Fruit fly (Drosophila melanogaster) whole organism, embryonic: Measurements from ENCODE around the gene CG4017.

Source experiments
- ATbp ChIP-seq: fragments of 200-800 bp; sonication (Bioruptor generic); optimal IDR thresholded peaks from 2 replicates; lab custom pipeline; 2017; ENCODE audit warnings: missing biosample characterization, mild to moderate bottlenecking, missing genetic modification characterization, missing genetic modification reagents
- Antp ChIP-seq: fragments of 200-800 bp; sonication (Bioruptor generic); optimal IDR thresholded peaks from 3 replicates; lab custom pipeline; 2016; ENCODE audit warnings: missing biosample characterization, missing genetic modification characterization
- CG1024 ChIP-seq: fragments of 200-800 bp; sonication (Bioruptor generic); IDR thresholded peaks from 2 replicates; pipeline ENCODE4 v1.3.6; 2022; ENCODE audit warnings: missing biosample characterization, missing genetic modification characterization
- CG11723 ChIP-seq: fragments of 200-800 bp; sonication (Bioruptor generic); optimal IDR thresholded peaks from 2 replicates; lab custom pipeline; 2017; ENCODE audit warnings: missing biosample characterization, mild to moderate bottlenecking, missing genetic modification characterization
- CG12155 ChIP-seq: fragments of 200-800 bp; sonication (Bioruptor generic); optimal IDR thresholded peaks from 3 replicates; lab custom pipeline; 2016; ENCODE audit warnings: missing biosample characterization, missing genetic modification characterization
- CG13424 ChIP-seq: fragments of 200-800 bp; sonication (Bioruptor generic); optimal IDR thresholded peaks from 2 replicates; lab custom pipeline; 2019; ENCODE audit warnings: missing biosample characterization, mild to moderate bottlenecking, missing genetic modification characterization, moderate library complexity
- CG15601 ChIP-seq: fragments of 200-800 bp; sonication (Bioruptor generic); optimal IDR thresholded peaks from 3 replicates; lab custom pipeline; 2019; ENCODE audit warnings: missing biosample characterization, mild to moderate bottlenecking, missing genetic modification characterization, moderate library complexity
- CG16813 ChIP-seq: fragments of 200-800 bp; sonication (Bioruptor generic); IDR thresholded peaks from 3 replicates; pipeline ENCODE4 v1.3.6; 2022; ENCODE audit warnings: missing biosample characterization, missing genetic modification characterization; ENCODE audit not compliant: partially characterized antibody
- CG17385 ChIP-seq: fragments of 200-800 bp; sonication (Bioruptor generic); optimal IDR thresholded peaks from 3 replicates; lab custom pipeline; 2018; ENCODE audit warnings: missing biosample characterization, mild to moderate bottlenecking, missing genetic modification characterization
- CG17612 ChIP-seq: fragments of 200-800 bp; sonication (Bioruptor generic); IDR thresholded peaks from 2 replicates; pipeline ENCODE4 v1.3.6; 2022; ENCODE audit warnings: missing biosample characterization, missing genetic modification characterization
- CG18599 ChIP-seq: fragments of 200-800 bp; sonication (Bioruptor generic); optimal IDR thresholded peaks from 3 replicates; lab custom pipeline; 2017; ENCODE audit warnings: missing biosample characterization, missing genetic modification characterization, mild to moderate bottlenecking, moderate library complexity, missing genetic modification reagents
- CG30020 ChIP-seq: fragments of 200-800 bp; optimal IDR thresholded peaks from 2 replicates; lab custom pipeline; 2019; ENCODE audit warnings: missing biosample characterization, mild to moderate bottlenecking, missing genetic modification characterization, moderate library complexity
- CG30431 ChIP-seq: fragments of 200-800 bp; sonication (Bioruptor generic); optimal IDR thresholded peaks from 2 replicates; lab custom pipeline; 2017; ENCODE audit warnings: missing biosample characterization, missing genetic modification characterization
- CG33213 ChIP-seq: fragments of 200-800 bp; sonication (Bioruptor generic); optimal IDR thresholded peaks from 3 replicates; lab custom pipeline; 2016; ENCODE audit warnings: missing biosample characterization, missing genetic modification characterization
- CG34376 ChIP-seq: fragments of 200-800 bp; sonication (Bioruptor generic); optimal IDR thresholded peaks from 2 replicates; lab custom pipeline; 2018; ENCODE audit warnings: missing biosample characterization, mild to moderate bottlenecking, missing genetic modification characterization
- CG3838 ChIP-seq: fragments of 200-800 bp; sonication (Bioruptor generic); optimal IDR thresholded peaks from 3 replicates; lab custom pipeline; 2016; ENCODE audit warnings: missing biosample characterization, missing genetic modification characterization
- CG3847 ChIP-seq: fragments of 200-800 bp; sonication (Bioruptor generic); IDR thresholded peaks from 2 replicates; pipeline ENCODE4 v1.3.6; 2022; ENCODE audit warnings: missing biosample characterization, missing genetic modification characterization
- CG4360 ChIP-seq: fragments of 200-800 bp; sonication (Bioruptor generic); IDR thresholded peaks from 2 replicates; pipeline ENCODE4 v1.3.6; 2022; ENCODE audit warnings: missing biosample characterization, missing genetic modification characterization
- CG7372 ChIP-seq: fragments of 200-800 bp; sonication (Bioruptor generic); IDR thresholded peaks from 2 replicates; pipeline ENCODE4 v1.3.6; 2022; ENCODE audit warnings: missing biosample characterization, missing genetic modification characterization
- CG7745 ChIP-seq: fragments of 200-800 bp; sonication (Bioruptor generic); optimal IDR thresholded peaks from 2 replicates; lab custom pipeline; 2018; ENCODE audit warnings: missing biosample characterization, mild to moderate bottlenecking, missing genetic modification characterization, moderate library complexity
- CG7987 ChIP-seq: fragments of 200-800 bp; sonication (Bioruptor generic); optimal IDR thresholded peaks from 2 replicates; lab custom pipeline; 2018; ENCODE audit warnings: missing biosample characterization, mild to moderate bottlenecking, missing genetic modification characterization, moderate library complexity
- CG8478 ChIP-seq: fragments of >200 bp; optimal IDR thresholded peaks from 2 replicates; lab custom pipeline; 2018
- CG9215 ChIP-seq: fragments of 200-800 bp; sonication (Bioruptor generic); IDR thresholded peaks from 2 replicates; pipeline ENCODE4 v1.3.6; 2022; ENCODE audit warnings: missing biosample characterization, missing genetic modification characterization
- Ets97D ChIP-seq: fragments of 200-800 bp; sonication (Bioruptor generic); optimal IDR thresholded peaks from 3 replicates; lab custom pipeline; 2016; ENCODE audit warnings: missing biosample characterization, missing genetic modification characterization
- Gsc ChIP-seq: fragments of 200-800 bp; sonication (Bioruptor generic); IDR thresholded peaks from 2 replicates; pipeline ENCODE4 v1.3.6; 2022; ENCODE audit warnings: missing biosample characterization, missing genetic modification characterization
- HHEX ChIP-seq: fragments of 200-800 bp; sonication (Bioruptor generic); optimal IDR thresholded peaks from 3 replicates; lab custom pipeline; 2017; ENCODE audit warnings: missing biosample characterization, mild to moderate bottlenecking, missing genetic modification characterization, missing genetic modification reagents
- HLHmδ ChIP-seq: fragments of 200-800 bp; sonication (Bioruptor generic); optimal IDR thresholded peaks from 2 replicates; lab custom pipeline; 2018; ENCODE audit warnings: missing biosample characterization, mild to moderate bottlenecking, missing genetic modification characterization, moderate library complexity
- Hand ChIP-seq: fragments of 200-800 bp; sonication (Bioruptor generic); optimal IDR thresholded peaks from 2 replicates; lab custom pipeline; 2017; ENCODE audit warnings: mild to moderate bottlenecking, missing biosample characterization, missing genetic modification reagents, missing genetic modification characterization
- Hmr ChIP-seq: fragments of 200-800 bp; sonication (Bioruptor generic); optimal IDR thresholded peaks from 3 replicates; lab custom pipeline; 2017; ENCODE audit warnings: mild to moderate bottlenecking, missing biosample characterization, missing genetic modification reagents, missing genetic modification characterization
- Lhr ChIP-seq: fragments of 200-800 bp; sonication (Bioruptor generic); optimal IDR thresholded peaks from 3 replicates; lab custom pipeline; 2017; ENCODE audit warnings: mild to moderate bottlenecking, missing biosample characterization, missing genetic modification reagents, missing genetic modification characterization
- NC2α ChIP-seq: fragments of 200-800 bp; sonication (Bioruptor generic); optimal IDR thresholded peaks from 2 replicates; lab custom pipeline; 2016; ENCODE audit warnings: missing biosample characterization, missing genetic modification characterization
- Neu2 ChIP-seq: fragments of 200-800 bp; sonication (Bioruptor generic); optimal IDR thresholded peaks from 3 replicates; lab custom pipeline; 2016; ENCODE audit warnings: missing biosample characterization, missing genetic modification characterization, borderline replicate concordance
- Side ChIP-seq: fragments of 200-800 bp; sonication (Bioruptor generic); optimal IDR thresholded peaks from 2 replicates; lab custom pipeline; 2016; ENCODE audit warnings: missing biosample characterization, missing genetic modification characterization
- Sin3A ChIP-seq: fragments of >200 bp; optimal IDR thresholded peaks from 2 replicates; lab custom pipeline; 2018
- cad ChIP-seq: fragments of >200 bp; optimal IDR thresholded peaks from 2 replicates; lab custom pipeline; 2017; ENCODE audit warnings: missing biosample characterization, missing genetic modification characterization
- cato ChIP-seq: fragments of 200-800 bp; sonication (Bioruptor generic); optimal IDR thresholded peaks from 2 replicates; lab custom pipeline; 2016; ENCODE audit warnings: missing biosample characterization, missing genetic modification characterization, borderline replicate concordance
- cwo ChIP-seq: fragments of 200-800 bp; sonication (Bioruptor generic); optimal IDR thresholded peaks from 3 replicates; lab custom pipeline; 2017; ENCODE audit warnings: missing biosample characterization, missing genetic modification characterization, mild to moderate bottlenecking, moderate library complexity, missing genetic modification reagents
- esg ChIP-seq: fragments of 200-800 bp; sonication (Bioruptor generic); conservative IDR thresholded peaks from 2 replicates; pipeline ENCODE4 v1.3.6; 2022; ENCODE audit warnings: missing biosample characterization, missing genetic modification characterization
- fru ChIP-seq: fragments of >200 bp; optimal IDR thresholded peaks from 2 replicates; lab custom pipeline; 2017
- gsb-n ChIP-seq: fragments of 200-800 bp; sonication (Bioruptor generic); optimal IDR thresholded peaks from 3 replicates; lab custom pipeline; 2018; ENCODE audit warnings: missing biosample characterization, mild to moderate bottlenecking, missing genetic modification characterization
- ham ChIP-seq: fragments of 200-800 bp; sonication (Bioruptor generic); IDR thresholded peaks from 2 replicates; pipeline ENCODE4 v1.3.6; 2022; ENCODE audit warnings: missing biosample characterization, missing genetic modification characterization
- hbn ChIP-seq: fragments of 200-800 bp; sonication (Bioruptor generic); IDR thresholded peaks from 2 replicates; pipeline ENCODE4 v1.3.6; 2022; ENCODE audit warnings: missing biosample characterization, missing genetic modification characterization; ENCODE audit not compliant: partially characterized antibody
- nerfin-1 ChIP-seq: fragments of 200-800 bp; sonication (Bioruptor generic); optimal IDR thresholded peaks from 3 replicates; lab custom pipeline; 2019; ENCODE audit warnings: missing biosample characterization, mild to moderate bottlenecking, missing genetic modification characterization, moderate library complexity
- p53 ChIP-seq: fragments of 200-800 bp; sonication (Bioruptor generic); optimal IDR thresholded peaks from 2 replicates; lab custom pipeline; 2016; ENCODE audit warnings: missing biosample characterization, missing genetic modification characterization
- scrt ChIP-seq: fragments of 200-800 bp; sonication (Bioruptor generic); optimal IDR thresholded peaks from 2 replicates; lab custom pipeline; 2018; ENCODE audit warnings: missing biosample characterization, mild to moderate bottlenecking, missing genetic modification characterization, moderate library complexity
- sisA ChIP-seq: fragments of 200-800 bp; sonication (Bioruptor generic); IDR thresholded peaks from 2 replicates; pipeline ENCODE4 v1.3.6; 2022; ENCODE audit warnings: missing biosample characterization, missing genetic modification characterization
- slp2 ChIP-seq: fragments of 200-800 bp; sonication (Bioruptor generic); optimal IDR thresholded peaks from 2 replicates; lab custom pipeline; 2016; ENCODE audit warnings: missing biosample characterization, missing genetic modification characterization
- twi ChIP-seq: fragments of 200-800 bp; optimal IDR thresholded peaks from 2 replicates; lab custom pipeline; 2019; ENCODE audit warnings: missing biosample characterization, mild to moderate bottlenecking, missing genetic modification characterization, moderate library complexity
- yki ChIP-seq: fragments of >200 bp; optimal IDR thresholded peaks from 3 replicates; lab custom pipeline; 2018

The CG4017 gene

DNA sequence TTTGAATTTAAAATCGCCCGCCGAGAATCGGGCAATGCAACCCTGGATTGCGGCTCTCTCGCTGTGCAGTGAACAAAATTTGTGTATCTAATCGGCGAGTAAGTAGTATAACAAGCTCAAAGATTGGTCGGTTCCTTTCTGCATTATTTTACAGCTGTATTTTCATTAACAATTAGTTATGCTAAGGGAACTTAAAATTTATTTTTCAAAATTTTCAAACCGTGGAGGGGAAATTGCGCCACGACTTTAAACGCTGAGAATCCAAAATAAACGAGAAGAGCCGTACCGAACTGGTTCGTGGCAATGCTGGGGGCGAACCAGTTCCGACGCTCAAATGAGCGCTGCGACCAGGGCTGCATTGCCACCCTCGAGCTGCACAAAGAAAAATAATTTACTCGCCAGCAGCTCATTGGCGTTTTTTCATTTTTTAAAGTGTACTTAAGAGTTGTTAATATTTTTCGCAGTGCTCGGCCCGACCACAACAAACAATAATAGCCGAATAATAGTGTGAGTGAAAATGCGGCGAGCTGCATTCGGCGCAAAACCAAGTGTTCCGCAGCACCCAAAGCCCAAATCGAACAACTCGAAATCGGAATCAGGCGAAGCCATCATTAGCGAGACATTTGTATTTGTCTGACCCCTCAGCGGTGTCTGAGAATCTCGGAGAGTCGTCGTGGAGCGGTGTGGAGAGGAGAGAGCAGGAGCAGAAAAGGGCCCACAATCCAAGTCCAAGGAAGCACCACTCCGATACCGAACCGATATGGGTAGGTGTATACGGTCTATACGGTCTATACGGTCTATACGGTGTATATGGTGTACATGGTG is 8.7 kb upstream of the CG4017 start, which contains the start of gene zf30C (continued):
- peak; percentile 78 for TF ChIP-seq Sin3A (lab: Kevin White, UChicago)
- peak; percentile 73 for TF ChIP-seq CG4360
- TF ChIP-seq nerfin-1 (tag; lab: Kevin White, UChicago): no peak
- TF ChIP-seq NC2α (GFP tag; lab: Kevin White, UChicago): peak; percentile 76
- peak; percentile 75 for TF ChIP-seq Ets97D (GFP tag; lab: Kevin White, UChicago)
- no peak for TF ChIP-seq HLHmδ (GFP tag; lab: Kevin White, UChicago)
- no peak for TF ChIP-seq CG7745 (tag; lab: Kevin White, UChicago)
- peak; percentile 84 for TF ChIP-seq CG13424
- no peak for TF ChIP-seq cad (GFP tag; lab: Kevin White, UChicago)
- peak; percentile 74 for TF ChIP-seq Neu2 (GFP tag; lab: Kevin White, UChicago)
- peak; percentile 43 for TF ChIP-seq CG7987 (GFP tag; lab: Kevin White, UChicago)
- TF ChIP-seq CG9215 (GFP tag; lab: Robert Waterston, UW): peak; percentile 84
- 0 out of 2 replicates have a peak, but pooled peaks have one; percentile 18 for TF ChIP-seq CG17612
- TF ChIP-seq hbn (GFP tag; lab: Robert Waterston, UW): 0 out of 2 replicates have a peak, but pooled peaks have one; percentile 20
- TF ChIP-seq Gsc: peak; percentile 68
- TF ChIP-seq p53: peak; percentile 77
- peak; percentile 95 for TF ChIP-seq Antp (GFP tag; lab: Kevin White, UChicago)
- no peak for TF ChIP-seq CG8478 (lab: Kevin White, UChicago)
- TF ChIP-seq cwo (GFP tag; lab: Kevin White, UChicago): peak; percentile 48
- peak; percentile 84 for TF ChIP-seq CG33213 (GFP tag; lab: Kevin White, UChicago)
- peak; percentile 87 for TF ChIP-seq slp2
- peak; percentile 91 for TF ChIP-seq Side (GFP tag; lab: Kevin White, UChicago)
- peak; percentile 28 for TF ChIP-seq CG34376
- TF ChIP-seq CG3847 (GFP tag; lab: Robert Waterston, UW): peak; percentile 86
- peak; percentile 35; the same call in 1 of the 3 replicates for TF ChIP-seq CG16813 (GFP tag; lab: Robert Waterston, UW)
- TF ChIP-seq CG30431 (GFP tag; lab: Kevin White, UChicago): peak; percentile 78
- peak; percentile 80 for TF ChIP-seq HHEX (GFP tag; lab: Kevin White, UChicago)
- peak; percentile 80 for TF ChIP-seq ATbp
- no peak for TF ChIP-seq yki (lab: Kevin White, UChicago)
- peak; percentile 49; the same call in 1 of the 2 replicates for TF ChIP-seq esg
- peak; percentile 58 for TF ChIP-seq scrt
- peak; percentile 57 for TF ChIP-seq fru
- TF ChIP-seq CG30020: peak; percentile 37
- peak; percentile 69 for TF ChIP-seq Lhr
- peak; percentile 78 for TF ChIP-seq CG11723
- peak; percentile 100 for TF ChIP-seq CG12155 (GFP tag; lab: Kevin White, UChicago)
- no peak for TF ChIP-seq CG7372 (GFP tag; lab: Robert Waterston, UW)
- TF ChIP-seq CG1024 (GFP tag; lab: Robert Waterston, UW): peak; percentile 82
- peak; percentile 61 for TF ChIP-seq cato
- TF ChIP-seq CG18599 (GFP tag; lab: Kevin White, UChicago): peak; percentile 85
- TF ChIP-seq ham (GFP tag; lab: Robert Waterston, UW): 0 out of 2 replicates have a peak, but pooled peaks have one; percentile 23
- peak; percentile 84 for TF ChIP-seq Hmr (GFP tag; lab: Kevin White, UChicago)
- TF ChIP-seq gsb-n (tag; lab: Kevin White, UChicago): peak; percentile 58
- TF ChIP-seq sisA (GFP tag; lab: Robert Waterston, UW): peak; percentile 92
- peak; percentile 55 for TF ChIP-seq CG3838
- peak; percentile 32 for TF ChIP-seq Hand
- peak; percentile 48 for TF ChIP-seq CG15601 (tag; lab: Kevin White, UChicago)
- peak; percentile 73 for TF ChIP-seq CG17385
- TF ChIP-seq twi: peak; percentile 31
